ENCODE assay signal across 2 fruit fly cellular contexts in the genomic region with DNA sequence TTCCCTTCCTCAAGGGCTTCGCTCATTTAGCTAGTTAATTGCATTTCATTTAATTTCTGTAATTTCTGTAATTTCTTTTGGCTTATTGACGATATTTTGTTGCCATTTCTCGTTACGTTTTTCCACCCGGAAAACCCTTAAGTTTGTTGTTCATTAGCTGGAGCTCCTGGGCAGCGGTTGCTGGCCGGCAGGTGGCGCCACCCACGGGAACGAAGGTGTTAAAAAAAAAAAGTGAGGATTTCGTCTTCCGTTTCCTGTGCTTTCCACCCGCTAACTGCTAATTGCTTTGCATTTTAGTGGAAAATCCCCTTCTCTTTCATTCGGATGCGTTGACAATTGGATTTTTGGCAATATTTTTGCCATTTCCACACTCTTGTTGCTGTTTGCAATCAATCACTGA.
TF ChIP-seq lines count a peak whose summit lies in the region.

No protein-coding gene starts in this region.

- peak; percentile 66 to 68 for TF ChIP-seq CTCF in S2 (optimal IDR thresholded peaks at IDR 0.05; lab: Kevin White, UChicago)
- peak; percentile 68 for TF ChIP-seq CTCF in whole organism, embryonic (GFP tag; optimal IDR thresholded peaks at IDR 0.05; lab: Kevin White, UChicago)

TF ChIP-seq in whole organism, embryonic, 481 proteins besides CTCF, POLR2A, EP300 and RAD21:
- TF ChIP-seq CG8290 (GFP tag; optimal IDR thresholded peaks at IDR 0.05; lab: Kevin White, UChicago) (no peak), CG8290 (tag; optimal IDR thresholded peaks at IDR 0.05; lab: Kevin White, UChicago) (no peak), tna (GFP tag; IDR thresholded peaks at IDR 0.05; lab: Robert Waterston, UW; ENCODE audit: partially characterized antibody) (no peak), CG2199 (GFP tag; IDR thresholded peaks at IDR 0.05; lab: Robert Waterston, UW) (no peak), CG1792 (GFP tag; optimal IDR thresholded peaks at IDR 0.05; lab: Kevin White, UChicago) (no peak), CG13287 (GFP tag; IDR thresholded peaks at IDR 0.05; lab: Robert Waterston, UW; ENCODE audit: partially characterized antibody) (no peak), cg (GFP tag; optimal IDR thresholded peaks at IDR 0.05; lab: Kevin White, UChicago) (no peak), CG10321 (GFP tag; IDR thresholded peaks at IDR 0.05; lab: Robert Waterston, UW) (no peak), Eip74EF (GFP tag; optimal IDR thresholded peaks at IDR 0.05; lab: Kevin White, UChicago) (no peak)
